Fruit fly (Drosophila melanogaster): ENCODE measurements around the gene CG11263.

- TF ChIP-seq CG8478 (optimal IDR thresholded peaks at IDR 0.05) (no peak), CTCF (optimal IDR thresholded peaks at IDR 0.05) (no peak)
Observed at dm6 chr3L:13049671-13050070, 43.1 kb downstream of the CG11263 start.

Data from S2 (cell line).